Fruit fly (Drosophila melanogaster) whole organism, embryonic: ENCODE measurements around the gene Pp2A-29B.

Experiments
- Antp ChIP-seq: fragments of 200-800 bp; sonication (Bioruptor generic); optimal IDR thresholded peaks from 3 replicates; lab custom pipeline; 2016; ENCODE audit warnings: missing biosample characterization, missing genetic modification characterization
- Asciz ChIP-seq: fragments of 200-800 bp; sonication (Bioruptor generic); optimal IDR thresholded peaks from 2 replicates; lab custom pipeline; 2017; ENCODE audit warnings: missing biosample characterization, mild to moderate bottlenecking, missing genetic modification characterization, missing genetic modification reagents
- C15 ChIP-seq: fragments of 200-800 bp; sonication (Bioruptor generic); IDR thresholded peaks from 3 replicates; pipeline ENCODE4 v1.3.6; 2022; ENCODE audit warnings: missing biosample characterization, missing genetic modification characterization
- CG10267 ChIP-seq: fragments of 200-800 bp; sonication (Bioruptor generic); optimal IDR thresholded peaks from 2 replicates; lab custom pipeline; 2018; ENCODE audit warnings: missing biosample characterization, mild to moderate bottlenecking, missing genetic modification characterization, moderate library complexity
- CG12769 ChIP-seq: fragments of 200-800 bp; sonication (Bioruptor generic); optimal IDR thresholded peaks from 2 replicates; lab custom pipeline; 2019; ENCODE audit warnings: missing biosample characterization, mild to moderate bottlenecking, missing genetic modification characterization, moderate library complexity
- CG15073 ChIP-seq: fragments of 200-800 bp; sonication (Bioruptor generic); optimal IDR thresholded peaks from 2 replicates; lab custom pipeline; 2016; ENCODE audit warnings: missing biosample characterization, missing genetic modification characterization
- CG1602 ChIP-seq: fragments of 200-800 bp; sonication (Bioruptor generic); optimal IDR thresholded peaks from 3 replicates; lab custom pipeline; 2016; ENCODE audit warnings: missing biosample characterization, missing genetic modification characterization
- CG17328 ChIP-seq: fragments of 200-800 bp; sonication (Bioruptor generic); IDR thresholded peaks from 2 replicates; pipeline ENCODE4 v1.3.6; 2022; ENCODE audit warnings: missing biosample characterization, missing genetic modification characterization
- CG17385 ChIP-seq: fragments of 200-800 bp; sonication (Bioruptor generic); optimal IDR thresholded peaks from 3 replicates; lab custom pipeline; 2018; ENCODE audit warnings: missing biosample characterization, mild to moderate bottlenecking, missing genetic modification characterization
- CG17912 ChIP-seq: fragments of 200-800 bp; sonication (Bioruptor generic); optimal IDR thresholded peaks from 2 replicates; lab custom pipeline; 2018; ENCODE audit warnings: missing biosample characterization, mild to moderate bottlenecking, missing genetic modification characterization
- CG18011 ChIP-seq: fragments of 200-800 bp; sonication (Bioruptor generic); optimal IDR thresholded peaks from 2 replicates; lab custom pipeline; 2017; ENCODE audit warnings: missing biosample characterization, missing genetic modification characterization, mild to moderate bottlenecking, moderate library complexity, missing genotype
- CG18619 ChIP-seq: fragments of 200-800 bp; sonication (Bioruptor generic); optimal IDR thresholded peaks from 3 replicates; lab custom pipeline; 2017; ENCODE audit warnings: missing biosample characterization, mild to moderate bottlenecking, missing genetic modification characterization
- CG18764 ChIP-seq: fragments of 200-800 bp; sonication (Bioruptor generic); optimal IDR thresholded peaks from 3 replicates; lab custom pipeline; 2016; ENCODE audit warnings: missing biosample characterization, missing genetic modification characterization
- CG2678 ChIP-seq: fragments of 200-800 bp; sonication (Bioruptor generic); optimal IDR thresholded peaks from 3 replicates; lab custom pipeline; 2019; ENCODE audit warnings: missing biosample characterization, mild to moderate bottlenecking, missing genetic modification characterization, moderate library complexity
- CG31441 ChIP-seq: fragments of 200-800 bp; sonication (Bioruptor generic); IDR thresholded peaks from 2 replicates; pipeline ENCODE4 v1.3.6; 2022; ENCODE audit warnings: missing biosample characterization, missing genetic modification characterization
- CG3407 ChIP-seq: fragments of 200-800 bp; sonication (Bioruptor generic); optimal IDR thresholded peaks from 2 replicates; lab custom pipeline; 2018; ENCODE audit warnings: missing biosample characterization, mild to moderate bottlenecking, missing genetic modification characterization
- CG4404 ChIP-seq: fragments of 200-800 bp; sonication (Bioruptor generic); IDR thresholded peaks from 2 replicates; pipeline ENCODE4 v1.3.6; 2022; ENCODE audit warnings: missing biosample characterization, missing genetic modification characterization
- CG4854 ChIP-seq: fragments of 200-800 bp; sonication (Bioruptor generic); optimal IDR thresholded peaks from 2 replicates; lab custom pipeline; 2016; ENCODE audit warnings: missing biosample characterization, missing genetic modification characterization, inconsistent platforms
- CG5180 ChIP-seq: fragments of 200-800 bp; sonication (Bioruptor generic); optimal IDR thresholded peaks from 3 replicates; lab custom pipeline; 2017; ENCODE audit warnings: missing biosample characterization, missing genetic modification characterization, mild to moderate bottlenecking, moderate library complexity, missing genetic modification reagents
- CG5245 ChIP-seq: fragments of 200-800 bp; sonication (Bioruptor generic); optimal IDR thresholded peaks from 3 replicates; lab custom pipeline; 2016; ENCODE audit warnings: missing biosample characterization, missing genetic modification characterization
- CG7556 ChIP-seq: fragments of 200-800 bp; sonication (Bioruptor generic); optimal IDR thresholded peaks from 2 replicates; lab custom pipeline; 2017; ENCODE audit warnings: missing biosample characterization, mild to moderate bottlenecking, missing genetic modification characterization
- CG7745 ChIP-seq: fragments of 200-800 bp; sonication (Bioruptor generic); optimal IDR thresholded peaks from 2 replicates; lab custom pipeline; 2018; ENCODE audit warnings: missing biosample characterization, mild to moderate bottlenecking, missing genetic modification characterization, moderate library complexity
- CG7963 ChIP-seq: fragments of 200-800 bp; sonication (Bioruptor generic); IDR thresholded peaks from 3 replicates; pipeline ENCODE4 v1.3.6; 2022; ENCODE audit warnings: missing biosample characterization, missing genetic modification characterization; ENCODE audit not compliant: partially characterized antibody
- Dbx ChIP-seq: fragments of 200-800 bp; sonication (Bioruptor generic); IDR thresholded peaks from 3 replicates; pipeline ENCODE4 v1.3.6; 2022; ENCODE audit warnings: missing biosample characterization, missing genetic modification characterization
- E2f2 ChIP-seq: fragments of 200-800 bp; sonication (Bioruptor generic); IDR thresholded peaks from 2 replicates; pipeline ENCODE4 v1.3.6; 2022; ENCODE audit warnings: missing biosample characterization, missing genetic modification characterization
- ERR ChIP-seq: fragments of 200-800 bp; sonication (Bioruptor generic); optimal IDR thresholded peaks from 2 replicates; lab custom pipeline; 2016; ENCODE audit warnings: missing biosample characterization, missing genetic modification characterization
- Eip74EF ChIP-seq, 2 experiments: fragments of 200-800 bp in 1 of 2; fragments of >200 bp in 1 of 2; sonication (Bioruptor generic) in 1 of 2; optimal IDR thresholded peaks; 2 replicates each; lab custom pipeline; 2017 to 2019; ENCODE audit warnings: missing biosample characterization in 2 of 2, missing genetic modification characterization in 2 of 2, mild to moderate bottlenecking in 1 of 2, moderate library complexity in 1 of 2
- HHEX ChIP-seq: fragments of 200-800 bp; sonication (Bioruptor generic); optimal IDR thresholded peaks from 3 replicates; lab custom pipeline; 2017; ENCODE audit warnings: missing biosample characterization, mild to moderate bottlenecking, missing genetic modification characterization, missing genetic modification reagents
- HmgZ ChIP-seq: fragments of 200-800 bp; sonication (Bioruptor generic); optimal IDR thresholded peaks from 2 replicates; lab custom pipeline; 2018; ENCODE audit warnings: missing biosample characterization, mild to moderate bottlenecking, missing genetic modification characterization
- Myb ChIP-seq: fragments of 200-800 bp; sonication (Bioruptor generic); optimal IDR thresholded peaks from 2 replicates; lab custom pipeline; 2016; ENCODE audit warnings: missing biosample characterization, missing genetic modification characterization
- NC2α ChIP-seq: fragments of 200-800 bp; sonication (Bioruptor generic); optimal IDR thresholded peaks from 2 replicates; lab custom pipeline; 2016; ENCODE audit warnings: missing biosample characterization, missing genetic modification characterization
- Neu2 ChIP-seq: fragments of 200-800 bp; sonication (Bioruptor generic); optimal IDR thresholded peaks from 3 replicates; lab custom pipeline; 2016; ENCODE audit warnings: missing biosample characterization, missing genetic modification characterization, borderline replicate concordance
- bab2 ChIP-seq: fragments of 200-800 bp; sonication (Bioruptor generic); optimal IDR thresholded peaks from 2 replicates; lab custom pipeline; 2016; ENCODE audit warnings: missing biosample characterization, missing genetic modification characterization
- bowl ChIP-seq: fragments of 200-800 bp; sonication (Bioruptor generic); IDR thresholded peaks from 2 replicates; pipeline ENCODE4 v1.3.6; 2022; ENCODE audit warnings: missing biosample characterization, missing genetic modification characterization
- bsh ChIP-seq, 2 experiments: fragments of 200-800 bp; sonication (Bioruptor generic); optimal IDR thresholded peaks; 2 replicates each; lab custom pipeline; 2017 to 2018; ENCODE audit warnings: mild to moderate bottlenecking in 2 of 2, missing biosample characterization in 2 of 2, missing genetic modification characterization in 2 of 2, moderate library complexity in 1 of 2
- crp ChIP-seq, 2 experiments: fragments of 200-800 bp; sonication (Bioruptor generic); optimal IDR thresholded peaks; 2 replicates in 1 of 2; 3 replicates in 1 of 2; lab custom pipeline; 2017; ENCODE audit warnings: missing biosample characterization in 2 of 2, missing genetic modification characterization in 2 of 2, mild to moderate bottlenecking in 1 of 2, moderate library complexity in 1 of 2
- en ChIP-seq: fragments of 200-800 bp; sonication (Bioruptor generic); optimal IDR thresholded peaks from 2 replicates; lab custom pipeline; 2016; ENCODE audit warnings: missing biosample characterization, missing genetic modification characterization
- fd96Cb ChIP-seq: fragments of 200-800 bp; sonication (Bioruptor generic); optimal IDR thresholded peaks from 2 replicates; lab custom pipeline; 2018; ENCODE audit warnings: missing biosample characterization, mild to moderate bottlenecking, missing genetic modification characterization, moderate library complexity
- gsb-n ChIP-seq: fragments of 200-800 bp; sonication (Bioruptor generic); optimal IDR thresholded peaks from 3 replicates; lab custom pipeline; 2018; ENCODE audit warnings: missing biosample characterization, mild to moderate bottlenecking, missing genetic modification characterization
- her ChIP-seq: fragments of 200-800 bp; sonication (Bioruptor generic); optimal IDR thresholded peaks from 2 replicates; lab custom pipeline; 2016; ENCODE audit warnings: missing biosample characterization, missing genetic modification characterization
- kay ChIP-seq: fragments of 200-800 bp; sonication (Bioruptor generic); optimal IDR thresholded peaks from 2 replicates; lab custom pipeline; 2016; ENCODE audit warnings: missing biosample characterization, missing genetic modification characterization
- mirr ChIP-seq: fragments of 200-800 bp; sonication (Bioruptor generic); optimal IDR thresholded peaks from 3 replicates; lab custom pipeline; 2018; ENCODE audit warnings: missing biosample characterization, mild to moderate bottlenecking, missing genetic modification characterization
- nmo ChIP-seq: fragments of 200-800 bp; sonication (Bioruptor generic); optimal IDR thresholded peaks from 2 replicates; lab custom pipeline; 2018; ENCODE audit warnings: missing biosample characterization, mild to moderate bottlenecking, missing genetic modification characterization, moderate library complexity
- oc ChIP-seq: fragments of 200-800 bp; sonication (Bioruptor generic); optimal IDR thresholded peaks from 2 replicates; lab custom pipeline; 2018; ENCODE audit warnings: missing biosample characterization, mild to moderate bottlenecking, missing genetic modification characterization, moderate library complexity
- pb ChIP-seq: fragments of 200-800 bp; sonication (Bioruptor generic); optimal IDR thresholded peaks from 3 replicates; lab custom pipeline; 2016; ENCODE audit warnings: missing biosample characterization, missing genetic modification characterization
- ranshi ChIP-seq: fragments of 200-800 bp; sonication (Bioruptor generic); IDR thresholded peaks from 2 replicates; pipeline ENCODE4 v1.3.6; 2022; ENCODE audit warnings: missing biosample characterization, missing genetic modification characterization
- repo ChIP-seq: fragments of 200-800 bp; sonication (Bioruptor generic); optimal IDR thresholded peaks from 2 replicates; lab custom pipeline; 2016; ENCODE audit warnings: missing biosample characterization, missing genetic modification characterization
- rib ChIP-seq: fragments of 200-800 bp; sonication (Bioruptor generic); IDR thresholded peaks from 2 replicates; pipeline ENCODE4 v1.3.6; 2022; ENCODE audit warnings: missing biosample characterization, missing genetic modification characterization
- salm ChIP-seq: fragments of 200-800 bp; sonication (Bioruptor generic); optimal IDR thresholded peaks from 2 replicates; lab custom pipeline; 2018; ENCODE audit warnings: missing biosample characterization, mild to moderate bottlenecking, missing genetic modification characterization
- yki ChIP-seq: fragments of >200 bp; optimal IDR thresholded peaks from 3 replicates; lab custom pipeline; 2018

The Pp2A-29B gene

DNA sequence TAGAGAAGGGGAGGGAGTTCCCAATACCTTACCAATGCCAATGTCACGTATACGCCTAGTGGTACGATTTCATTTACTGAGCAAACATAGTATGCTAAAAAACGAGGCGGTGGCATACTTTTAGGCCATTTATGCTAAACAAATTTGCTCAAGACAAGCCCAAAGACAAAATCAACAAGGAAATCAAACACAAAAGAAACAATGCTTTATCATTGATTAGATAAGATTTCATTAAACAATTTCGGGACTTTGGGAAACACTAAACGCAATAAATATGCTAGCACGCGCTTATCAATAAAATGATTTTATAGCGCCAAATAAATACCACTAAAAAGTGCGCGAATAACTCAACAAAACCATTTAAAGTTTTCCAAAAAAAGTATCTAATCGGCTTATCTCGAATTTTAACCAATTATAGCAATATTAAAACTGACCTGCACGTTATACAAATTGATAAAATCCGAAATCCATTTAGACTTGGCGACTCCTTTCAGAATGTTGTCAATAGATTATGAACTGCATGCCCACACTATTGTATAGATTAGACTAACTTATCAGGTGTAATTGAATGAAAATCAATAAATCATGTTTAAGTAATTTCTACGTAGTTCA, 15.2 kb upstream of the Pp2A-29B start (continued):
- TF ChIP-seq NC2α (GFP tag; lab: Kevin White, UChicago) = no peak
- no peak; the same call in 1 of the 2 replicates for TF ChIP-seq E2f2 (GFP tag; lab: Robert Waterston, UW)
- TF ChIP-seq CG4404 (GFP tag; lab: Robert Waterston, UW) = no peak
- TF ChIP-seq fd96Cb (tag; lab: Kevin White, UChicago) = no peak
- TF ChIP-seq CG10267 (tag; lab: Kevin White, UChicago) = no peak
- TF ChIP-seq CG17385 (GFP tag; lab: Kevin White, UChicago) = peak; percentile 55
- no peak for TF ChIP-seq bsh (GFP tag; optimal IDR thresholded peaks at IDR 0.05; lab: Kevin White, UChicago)
- TF ChIP-seq CG31441 (GFP tag; lab: Robert Waterston, UW) = no peak
- TF ChIP-seq gsb-n = no peak
- TF ChIP-seq ranshi (GFP tag; lab: Robert Waterston, UW) = no peak; the same call in 1 of the 2 replicates
- TF ChIP-seq oc (tag; lab: Kevin White, UChicago) = no peak
- TF ChIP-seq CG3407 (GFP tag; lab: Kevin White, UChicago) = peak; percentile 32
- no peak for TF ChIP-seq bab2 (GFP tag; lab: Kevin White, UChicago)
- no peak for TF ChIP-seq CG17912
- TF ChIP-seq Asciz (GFP tag; lab: Kevin White, UChicago) = peak; percentile 39
- peak; percentile 65 for TF ChIP-seq CG12769 (tag; lab: Kevin White, UChicago)
- TF ChIP-seq repo (GFP tag; lab: Kevin White, UChicago) = no peak
- TF ChIP-seq Eip74EF (GFP tag; optimal IDR thresholded peaks at IDR 0.05; lab: Kevin White, UChicago) = peak in 1 of 2 experiments; percentile 23
- no peak for TF ChIP-seq CG5245 (GFP tag; lab: Kevin White, UChicago)
- TF ChIP-seq salm = peak; percentile 39
- no peak for TF ChIP-seq CG7556
- no peak for TF ChIP-seq en (GFP tag; lab: Kevin White, UChicago)
- peak; percentile 35 for TF ChIP-seq CG5180 (GFP tag; lab: Kevin White, UChicago)
- peak; percentile 65 for TF ChIP-seq HmgZ
- TF ChIP-seq crp (GFP tag; optimal IDR thresholded peaks at IDR 0.05; lab: Kevin White, UChicago) = no peak
- no peak for TF ChIP-seq CG15073 (GFP tag; lab: Kevin White, UChicago)
- no peak for TF ChIP-seq C15 (GFP tag; lab: Robert Waterston, UW)
- no peak for TF ChIP-seq kay (GFP tag; lab: Kevin White, UChicago)
- peak; percentile 68 for TF ChIP-seq CG2678
- peak; percentile 17 for TF ChIP-seq CG18011
- no peak for TF ChIP-seq ERR (GFP tag; lab: Kevin White, UChicago)
- TF ChIP-seq Neu2 (GFP tag; lab: Kevin White, UChicago) = no peak
- peak; percentile 28 for TF ChIP-seq her
- no peak for TF ChIP-seq CG7963
- TF ChIP-seq CG4854 (GFP tag; lab: Kevin White, UChicago) = no peak
- TF ChIP-seq mirr (GFP tag; lab: Kevin White, UChicago) = peak; percentile 73
- peak; percentile 25; the same call in 1 of the 3 replicates for TF ChIP-seq Dbx (GFP tag; lab: Robert Waterston, UW)
- TF ChIP-seq CG18764 = no peak
- TF ChIP-seq HHEX (GFP tag; lab: Kevin White, UChicago) = peak; percentile 61
- no peak for TF ChIP-seq yki (lab: Kevin White, UChicago)
- no peak for TF ChIP-seq Myb (GFP tag; lab: Kevin White, UChicago)
- TF ChIP-seq nmo (GFP tag; lab: Kevin White, UChicago) = no peak
- no peak for TF ChIP-seq Antp (GFP tag; lab: Kevin White, UChicago)
- TF ChIP-seq bowl (GFP tag; lab: Robert Waterston, UW) = no peak
- TF ChIP-seq rib (GFP tag; lab: Robert Waterston, UW) = peak; percentile 33; the same call in 1 of the 2 replicates
- TF ChIP-seq CG7745 (tag; lab: Kevin White, UChicago) = no peak
- TF ChIP-seq CG18619 (GFP tag; lab: Kevin White, UChicago) = peak; percentile 8
- no peak for TF ChIP-seq CG17328 (GFP tag; lab: Robert Waterston, UW)
- TF ChIP-seq CG1602 = no peak
- no peak for TF ChIP-seq pb (GFP tag; lab: Kevin White, UChicago)
